Worm (Caenorhabditis elegans) whole organism, L1 larva: ENCODE measurements around the gene ssp-36.

Experiments used
- C16A3.4 ChIP-seq: fragments of 150-350 bp; optimal IDR thresholded peaks from 2 replicates; lab custom pipeline; 2014; ENCODE audit warnings: missing biosample characterization, missing genetic modification characterization
- C34B4.2 ChIP-seq: sonication (generic microtip); optimal IDR thresholded peaks from 2 replicates; lab custom pipeline; 2017; ENCODE audit warnings: mild to moderate bottlenecking, missing genetic modification characterization, missing compliant biosample characterization
- F16B12.6 ChIP-seq: fragments of 150-350 bp; optimal IDR thresholded peaks from 2 replicates; lab custom pipeline; 2014; ENCODE audit warnings: missing biosample characterization, missing genetic modification characterization
- Y116A8C.19 ChIP-seq: sonication (generic microtip); optimal IDR thresholded peaks from 2 replicates; lab custom pipeline; 2016; ENCODE audit warnings: missing compliant biosample characterization, missing genetic modification characterization, borderline replicate concordance
- alr-1 ChIP-seq: fragments of 200-800 bp; sonication (Bioruptor generic); optimal IDR thresholded peaks from 2 replicates; lab custom pipeline; 2018; ENCODE audit warnings: borderline replicate concordance, mild to moderate bottlenecking, missing genetic modification characterization, missing compliant biosample characterization
- aly-2 ChIP-seq: fragments of 150-350 bp; optimal IDR thresholded peaks from 2 replicates; lab custom pipeline; 2014; ENCODE audit warnings: missing biosample characterization, missing genetic modification characterization
- blmp-1 ChIP-seq: fragments of 150-350 bp; optimal IDR thresholded peaks from 2 replicates; lab custom pipeline; 2014; ENCODE audit warnings: missing biosample characterization, missing genetic modification characterization
- ceh-63 ChIP-seq: fragments of 200-800 bp; sonication (Bioruptor generic); optimal IDR thresholded peaks from 2 replicates; lab custom pipeline; 2018; ENCODE audit warnings: mild to moderate bottlenecking, missing genetic modification characterization, missing compliant biosample characterization
- ceh-8 ChIP-seq: fragments of 200-800 bp; sonication (Bioruptor generic); optimal IDR thresholded peaks from 2 replicates; lab custom pipeline; 2018; ENCODE audit warnings: mild to moderate bottlenecking, missing genetic modification characterization, moderate library complexity, missing compliant biosample characterization
- ceh-88 ChIP-seq: fragments of 200-800 bp; sonication (Bioruptor generic); IDR thresholded peaks from 2 replicates; pipeline ENCODE4 v1.3.6; 2022; ENCODE audit warnings: missing genetic modification characterization, missing compliant biosample characterization
- ceh-90 ChIP-seq: sonication (generic microtip); optimal IDR thresholded peaks from 2 replicates; lab custom pipeline; 2016; ENCODE audit warnings: missing genetic modification characterization, missing compliant biosample characterization
- efl-3 ChIP-seq: fragments of 200-800 bp; sonication (Bioruptor generic); optimal IDR thresholded peaks from 2 replicates; lab custom pipeline; 2018; ENCODE audit warnings: mild to moderate bottlenecking, missing genetic modification characterization, missing compliant biosample characterization
- egl-13 ChIP-seq: sonication (generic microtip); optimal IDR thresholded peaks from 2 replicates; lab custom pipeline; 2016; ENCODE audit warnings: missing genotype, missing genetic modification reagents, missing genetic modification characterization, missing compliant biosample characterization
- egl-27 ChIP-seq, 2 experiments: fragments of 150-350 bp in 1 of 2; sonication (generic microtip); optimal IDR thresholded peaks; 3 replicates each; lab custom pipeline; 2017 to 2018; ENCODE audit warnings: missing biosample characterization in 2 of 2, missing genetic modification characterization in 2 of 2, missing genetic modification reagents in 2 of 2
- elt-2 ChIP-seq: sonication (generic microtip); optimal IDR thresholded peaks from 2 replicates; lab custom pipeline; 2016; ENCODE audit warnings: missing genetic modification characterization, mild to moderate bottlenecking, inconsistent platforms, missing compliant biosample characterization, missing genetic modification reagents
- ets-5 ChIP-seq: fragments of 200-800 bp; sonication (Bioruptor generic); IDR thresholded peaks from 2 replicates; pipeline ENCODE4 v1.3.6; 2022; ENCODE audit warnings: missing genetic modification characterization, missing compliant biosample characterization
- fkh-4 ChIP-seq: sonication (generic microtip); optimal IDR thresholded peaks from 2 replicates; lab custom pipeline; 2016; ENCODE audit warnings: missing compliant biosample characterization, missing genetic modification characterization, borderline replicate concordance
- fos-1 ChIP-seq: fragments of 150-350 bp; optimal IDR thresholded peaks from 2 replicates; lab custom pipeline; 2014; ENCODE audit warnings: missing biosample characterization, missing genetic modification characterization
- grh-1 ChIP-seq: fragments of 200-800 bp; sonication (Bioruptor generic); IDR thresholded peaks from 2 replicates; pipeline ENCODE4 v1.3.6; 2022; ENCODE audit warnings: missing genetic modification reagents, missing genetic modification characterization, missing compliant biosample characterization
- hlh-17 ChIP-seq: fragments of 200-800 bp; sonication (Bioruptor generic); optimal IDR thresholded peaks from 2 replicates; lab custom pipeline; 2018; ENCODE audit warnings: missing genetic modification characterization, mild to moderate bottlenecking, missing compliant biosample characterization, moderate library complexity, borderline replicate concordance
- hlh-4 ChIP-seq: sonication (generic microtip); optimal IDR thresholded peaks from 2 replicates; lab custom pipeline; 2016; ENCODE audit warnings: mild to moderate bottlenecking, missing genetic modification characterization, missing compliant biosample characterization
- irx-1 ChIP-seq: sonication (generic microtip); optimal IDR thresholded peaks from 2 replicates; lab custom pipeline; 2016; ENCODE audit warnings: missing genetic modification characterization, missing compliant biosample characterization
- jun-1 ChIP-seq: fragments of 150-350 bp; optimal IDR thresholded peaks from 2 replicates; lab custom pipeline; 2014; ENCODE audit warnings: missing biosample characterization, missing genetic modification reagents, missing genetic modification characterization
- lin-13 ChIP-seq: fragments of 150-350 bp; optimal IDR thresholded peaks from 2 replicates; lab custom pipeline; 2014; ENCODE audit warnings: missing biosample characterization, missing genetic modification reagents, missing genetic modification characterization
- lin-14 ChIP-seq: fragments of 200-800 bp; sonication (Bioruptor generic); optimal IDR thresholded peaks from 2 replicates; lab custom pipeline; 2018; ENCODE audit warnings: mild to moderate bottlenecking, missing genetic modification characterization, moderate library complexity, missing compliant biosample characterization
- lin-15B ChIP-seq: fragments of 150-350 bp; sonication (generic microtip); optimal IDR thresholded peaks from 3 replicates; lab custom pipeline; 2014; ENCODE audit warnings: missing biosample characterization, missing genetic modification characterization
- lin-39 ChIP-seq: fragments of 150-350 bp; optimal IDR thresholded peaks from 2 replicates; lab custom pipeline; 2014; ENCODE audit warnings: missing biosample characterization, missing genetic modification reagents, missing genetic modification characterization
- mab-9 ChIP-seq: fragments of 200-800 bp; sonication (Bioruptor generic); IDR thresholded peaks from 2 replicates; pipeline ENCODE4 v1.3.6; 2022; ENCODE audit warnings: missing genetic modification reagents, missing genetic modification characterization, missing compliant biosample characterization
- mdl-1 ChIP-seq, 2 experiments: fragments of 150-350 bp; optimal IDR thresholded peaks; 2 replicates each; lab custom pipeline; 2014 to 2017; ENCODE audit warnings: missing biosample characterization in 2 of 2, missing genetic modification characterization in 2 of 2, inconsistent platforms in 1 of 2
- mep-1 ChIP-seq: fragments of 150-350 bp; optimal IDR thresholded peaks from 2 replicates; lab custom pipeline; 2014; ENCODE audit warnings: missing biosample characterization, missing genetic modification characterization
- nhr-11 ChIP-seq: fragments of 150-350 bp; optimal IDR thresholded peaks from 2 replicates; lab custom pipeline; 2014; ENCODE audit warnings: missing biosample characterization, missing genetic modification characterization
- nhr-19 ChIP-seq: fragments of 200-800 bp; sonication (Bioruptor generic); conservative IDR thresholded peaks from 2 replicates; pipeline ENCODE4 v1.3.6; 2022; ENCODE audit warnings: missing genetic modification characterization, missing compliant biosample characterization
- nhr-20 ChIP-seq: sonication (generic microtip); optimal IDR thresholded peaks from 2 replicates; lab custom pipeline; 2016; ENCODE audit warnings: mild to moderate bottlenecking, missing genetic modification characterization, missing compliant biosample characterization
- nhr-237 ChIP-seq: fragments of 150-350 bp; optimal IDR thresholded peaks from 2 replicates; lab custom pipeline; 2014; ENCODE audit warnings: missing biosample characterization, missing genetic modification characterization
- nhr-28 ChIP-seq: fragments of 150-350 bp; optimal IDR thresholded peaks from 2 replicates; lab custom pipeline; 2014; ENCODE audit warnings: missing biosample characterization, missing genetic modification characterization
- nhr-47 ChIP-seq: sonication (generic microtip); optimal IDR thresholded peaks from 2 replicates; lab custom pipeline; 2016; ENCODE audit warnings: mild to moderate bottlenecking, missing genetic modification characterization, moderate library complexity, missing compliant biosample characterization
- nhr-76 ChIP-seq: sonication (generic microtip); optimal IDR thresholded peaks from 2 replicates; lab custom pipeline; 2017; ENCODE audit warnings: missing biosample characterization, missing genetic modification characterization
- nhr-77 ChIP-seq: fragments of 150-350 bp; optimal IDR thresholded peaks from 2 replicates; lab custom pipeline; 2014; ENCODE audit warnings: missing biosample characterization, missing genetic modification characterization
- nhr-85 ChIP-seq: sonication (generic microtip); peaks from one replicate; lab custom pipeline; 2016; ENCODE audit warnings: missing genetic modification characterization, inconsistent platforms, missing compliant biosample characterization
- nhr-90 ChIP-seq: sonication (generic microtip); optimal IDR thresholded peaks from 2 replicates; lab custom pipeline; 2016; ENCODE audit warnings: mild to moderate bottlenecking, missing genetic modification characterization, missing compliant biosample characterization; ENCODE audit not compliant: poor library complexity
- pag-3 ChIP-seq: sonication (generic microtip); optimal IDR thresholded peaks from 2 replicates; lab custom pipeline; 2017; ENCODE audit warnings: missing genetic modification characterization, mild to moderate bottlenecking, missing compliant biosample characterization, antibody characterized with exemption, borderline replicate concordance; ENCODE audit not compliant: insufficient read depth
- pax-3 ChIP-seq: fragments of 200-800 bp; sonication (Bioruptor generic); optimal IDR thresholded peaks from 2 replicates; lab custom pipeline; 2018; ENCODE audit warnings: mild to moderate bottlenecking, missing genetic modification characterization, moderate library complexity, missing compliant biosample characterization
- skn-1 ChIP-seq: fragments of 150-350 bp; optimal IDR thresholded peaks from 2 replicates; lab custom pipeline; 2014; ENCODE audit warnings: missing biosample characterization, missing genetic modification characterization
- swsn-7 ChIP-seq: sonication (generic microtip); optimal IDR thresholded peaks from 2 replicates; lab custom pipeline; 2016; ENCODE audit warnings: missing genetic modification characterization, missing compliant biosample characterization
- tbx-2 ChIP-seq: sonication (generic microtip); optimal IDR thresholded peaks from 2 replicates; lab custom pipeline; 2016; ENCODE audit warnings: missing genetic modification characterization, missing compliant biosample characterization
- tlp-1 ChIP-seq: fragments of 150-350 bp; optimal IDR thresholded peaks from 2 replicates; lab custom pipeline; 2014; ENCODE audit warnings: missing biosample characterization, missing genetic modification characterization
- unc-130 ChIP-seq: fragments of 150-350 bp; optimal IDR thresholded peaks from 2 replicates; lab custom pipeline; 2017; ENCODE audit warnings: missing biosample characterization, missing genetic modification characterization, inconsistent platforms
- unc-30 ChIP-seq: sonication (generic microtip); optimal IDR thresholded peaks from 2 replicates; lab custom pipeline; 2017; ENCODE audit warnings: missing biosample characterization, missing genetic modification characterization
- unc-86 ChIP-seq: sonication (generic microtip); optimal IDR thresholded peaks from 2 replicates; lab custom pipeline; 2016; ENCODE audit warnings: missing genetic modification characterization, missing compliant biosample characterization
- unc-98 ChIP-seq: fragments of 200-800 bp; sonication (Bioruptor generic); IDR thresholded peaks from 2 replicates; pipeline ENCODE4 v1.3.6; 2022; ENCODE audit warnings: missing genetic modification characterization, missing compliant biosample characterization
- vab-15 ChIP-seq: sonication (generic microtip); optimal IDR thresholded peaks from 2 replicates; lab custom pipeline; 2017; ENCODE audit warnings: missing genotype, mild to moderate bottlenecking, missing genetic modification characterization, missing compliant biosample characterization
- xbp-1 ChIP-seq: sonication (generic microtip); optimal IDR thresholded peaks from 2 replicates; lab custom pipeline; 2016; ENCODE audit warnings: missing genetic modification characterization, missing compliant biosample characterization
- ztf-11 ChIP-seq, 2 experiments: sonication (generic microtip); optimal IDR thresholded peaks; 2 replicates each; lab custom pipeline; 2016 to 2017; ENCODE audit warnings: missing genetic modification characterization in 2 of 2, missing biosample characterization in 1 of 2, missing compliant biosample characterization in 1 of 2
- ztf-4 ChIP-seq: fragments of 150-350 bp; optimal IDR thresholded peaks from 2 replicates; lab custom pipeline; 2014; ENCODE audit warnings: missing biosample characterization, missing genetic modification characterization

Gene ssp-36

DNA sequence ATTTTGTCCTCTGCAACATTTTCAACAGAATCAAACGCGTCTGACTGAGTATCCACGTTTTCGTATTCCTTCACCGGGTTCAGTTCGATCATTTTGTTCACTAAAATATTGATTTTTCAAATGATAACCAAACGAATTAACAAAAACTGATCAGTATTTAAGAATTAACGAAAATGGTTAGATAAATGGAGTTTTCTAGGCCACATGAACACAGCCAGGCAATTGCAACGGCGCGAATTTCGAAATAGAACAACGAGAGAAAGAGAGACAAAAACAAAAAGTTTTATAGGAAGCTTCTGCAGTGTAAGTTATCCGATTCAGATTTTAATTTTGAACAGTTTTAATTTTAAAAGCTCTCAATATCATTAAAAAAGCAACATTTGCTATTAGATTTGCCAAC is 11.4 kb upstream of the ssp-36 start, which contains the start of gene sna-2:
sna-2 (minus strand) TSS at position 100 of the 400 bp plus-strand sequence.
- TF ChIP-seq tbx-2 (peak; percentile 54), vab-15 (tag; lab: Kevin White, UChicago) (no peak), nhr-47 (peak; percentile 59), lin-15B (peak; percentile 51), nhr-237 (no peak), ztf-11 (tag; optimal IDR thresholded peaks at IDR 0.05; lab: Kevin White, UChicago) (peak in 1 of 2 experiments; percentile 43), nhr-20 (tag; lab: Kevin White, UChicago) (peak; percentile 47), mep-1 (tag; lab: Kevin White, UChicago) (peak; percentile 55), pax-3 (tag; lab: Kevin White, UChicago) (peak; percentile 66), nhr-76 (tag; lab: Kevin White, UChicago) (no peak), fos-1 (peak; percentile 30), mab-9 (GFP tag; lab: Robert Waterston, UW) (no peak), F16B12.6 (no peak), nhr-90 (tag; lab: Kevin White, UChicago) (peak; percentile 33), Y116A8C.19 (tag; lab: Kevin White, UChicago) (no peak), swsn-7 (peak; percentile 35), C34B4.2 (tag; lab: Kevin White, UChicago) (no peak), blmp-1 (tag; lab: Kevin White, UChicago) (peak; percentile 67), egl-27 (tag; optimal IDR thresholded peaks at IDR 0.05; lab: Kevin White, UChicago) (no peak), unc-130 (tag; lab: Kevin White, UChicago) (no peak), ceh-90 (tag; lab: Kevin White, UChicago) (peak; percentile 80), nhr-28 (no peak), mdl-1 (tag; optimal IDR thresholded peaks at IDR 0.05; lab: Kevin White, UChicago) (no peak), nhr-77 (tag; lab: Kevin White, UChicago) (no peak), fkh-4 (tag; lab: Kevin White, UChicago) (peak; percentile 4), nhr-11 (no peak), pag-3 (tag; lab: Kevin White, UChicago) (no peak), unc-98 (no peak), egl-13 (no peak), jun-1 (tag; lab: Kevin White, UChicago) (no peak), lin-13 (GFP tag; lab: Kevin White, UChicago) (no peak), aly-2 (no peak), skn-1 (tag; lab: Kevin White, UChicago) (peak; percentile 72), xbp-1 (peak; percentile 49), tlp-1 (no peak), lin-39 (tag; lab: Kevin White, UChicago) (no peak), hlh-4 (tag; lab: Kevin White, UChicago) (no peak), ets-5 (GFP tag; lab: Robert Waterston, UW) (no peak), nhr-85 (peak; percentile 79), elt-2 (tag; lab: Kevin White, UChicago) (no peak), grh-1 (GFP tag; lab: Robert Waterston, UW) (no peak), ztf-4 (tag; lab: Kevin White, UChicago) (no peak), lin-14 (GFP tag; lab: Kevin White, UChicago) (peak; percentile 56), hlh-17 (GFP tag; lab: Kevin White, UChicago) (no peak), unc-30 (tag; lab: Kevin White, UChicago) (no peak), ceh-63 (GFP tag; lab: Kevin White, UChicago) (no peak), C16A3.4 (peak; percentile 65), nhr-19 (GFP tag; lab: Robert Waterston, UW) (no peak), irx-1 (tag; lab: Kevin White, UChicago) (peak; percentile 51), efl-3 (GFP tag; lab: Kevin White, UChicago) (no peak), ceh-88 (GFP tag; lab: Robert Waterston, UW) (no peak), alr-1 (tag; lab: Kevin White, UChicago) (no peak), unc-86 (tag; lab: Kevin White, UChicago) (no peak), ceh-8 (GFP tag; lab: Kevin White, UChicago) (no peak)
